Worm (Caenorhabditis elegans) whole organism, L4 larva: Measurements from ENCODE around the gene cht-1.
A peak's percentile ranks its signal among the peaks of the same experiment; 100 is the strongest.

Experiments
- F37D6.2 ChIP-seq: sonication (generic microtip); optimal IDR thresholded peaks from 2 replicates; lab custom pipeline; 2016; ENCODE audit warnings: mild to moderate bottlenecking, missing genetic modification characterization, missing compliant biosample characterization
- F44E2.7 ChIP-seq: fragments of 200-800 bp; sonication (Bioruptor generic); IDR thresholded peaks from 2 replicates; pipeline ENCODE4 v2.1.2; 2022; ENCODE audit warnings: missing genetic modification characterization, missing compliant biosample characterization
- Y105C5A.15 ChIP-seq: fragments of 200-800 bp; sonication (Bioruptor generic); IDR thresholded peaks from 2 replicates; pipeline ENCODE4 v1.3.6; 2022; ENCODE audit warnings: missing genetic modification characterization, missing compliant biosample characterization
- Y5F2A.4 ChIP-seq: fragments of 200-800 bp; sonication (Bioruptor generic); optimal IDR thresholded peaks from 2 replicates; lab custom pipeline; 2018; ENCODE audit warnings: mild to moderate bottlenecking, missing genetic modification characterization, missing compliant biosample characterization
- aly-2 ChIP-seq: sonication (generic microtip); optimal IDR thresholded peaks from 2 replicates; lab custom pipeline; 2018; ENCODE audit warnings: missing biosample characterization, missing genetic modification characterization
- ceh-20 ChIP-seq: fragments of 200-800 bp; sonication (Bioruptor generic); IDR thresholded peaks from 2 replicates; pipeline ENCODE4 v1.3.6; 2022; ENCODE audit warnings: missing genetic modification reagents, missing genetic modification characterization, missing compliant biosample characterization
- ceh-32 ChIP-seq: sonication (generic microtip); optimal IDR thresholded peaks from 2 replicates; lab custom pipeline; 2016; ENCODE audit warnings: mild to moderate bottlenecking, missing genetic modification characterization, missing compliant biosample characterization; ENCODE audit not compliant: poor library complexity
- ces-1 ChIP-seq: fragments of 150-350 bp; sonication (generic microtip); optimal IDR thresholded peaks from 4 replicates; lab custom pipeline; 2014; ENCODE audit warnings: missing biosample characterization, missing genetic modification reagents, missing genetic modification characterization
- daf-16 ChIP-seq, 3 experiments: sonication (generic microtip); optimal IDR thresholded peaks; 2 replicates each; lab custom pipeline; 2016 to 2017; ENCODE audit warnings: missing genetic modification characterization in 3 of 3, missing genetic modification reagents in 3 of 3, mild to moderate bottlenecking in 2 of 3, missing compliant biosample characterization in 2 of 3, missing biosample characterization in 1 of 3, moderate library complexity in 1 of 3
- daf-19 ChIP-seq: fragments of 200-800 bp; sonication (Bioruptor generic); conservative IDR thresholded peaks from 2 replicates; pipeline ENCODE4 v1.3.6; 2022; ENCODE audit warnings: missing genetic modification characterization, missing compliant biosample characterization
- fkh-10 ChIP-seq: fragments of 150-350 bp; optimal IDR thresholded peaks from 2 replicates; lab custom pipeline; 2014; ENCODE audit warnings: missing biosample characterization, missing genetic modification reagents, missing genetic modification characterization
- fos-1 ChIP-seq: fragments of 150-350 bp; optimal IDR thresholded peaks from 2 replicates; lab custom pipeline; 2014; ENCODE audit warnings: missing biosample characterization, missing genetic modification characterization
- hif-1 ChIP-seq, 2 experiments: sonication (generic microtip); optimal IDR thresholded peaks; 2 replicates each; lab custom pipeline; 2016 to 2017; ENCODE audit warnings: missing compliant biosample characterization in 2 of 2, missing genetic modification characterization in 2 of 2, missing genetic modification reagents in 2 of 2, missing genotype in 2 of 2, mild to moderate bottlenecking in 1 of 2
- hlh-30 ChIP-seq: sonication (generic microtip); optimal IDR thresholded peaks from 2 replicates; lab custom pipeline; 2017; ENCODE audit warnings: antibody characterized with exemption, mild to moderate bottlenecking, missing genetic modification characterization, missing compliant biosample characterization; ENCODE audit not compliant: insufficient read depth
- lim-7 ChIP-seq: fragments of 200-800 bp; sonication (Bioruptor generic); IDR thresholded peaks from 2 replicates; pipeline ENCODE4 v1.3.6; 2022; ENCODE audit warnings: missing genetic modification characterization, missing compliant biosample characterization
- lin-29 ChIP-seq: fragments of 200-800 bp; sonication (Bioruptor generic); IDR thresholded peaks from 2 replicates; pipeline ENCODE4 v1.3.6; 2022; ENCODE audit warnings: missing genetic modification reagents, missing genetic modification characterization, missing compliant biosample characterization
- lin-38 ChIP-seq: fragments of 200-800 bp; sonication (Bioruptor generic); IDR thresholded peaks from 2 replicates; pipeline ENCODE4 v1.3.6; 2022; ENCODE audit warnings: missing genetic modification reagents, missing genetic modification characterization, missing compliant biosample characterization
- lin-39 ChIP-seq: fragments of 150-350 bp; optimal IDR thresholded peaks from 2 replicates; lab custom pipeline; 2014; ENCODE audit warnings: missing biosample characterization, missing genetic modification reagents, missing genetic modification characterization
- mdt-29 ChIP-seq: fragments of 200-800 bp; sonication (Bioruptor generic); IDR thresholded peaks from 2 replicates; pipeline ENCODE4 v1.3.6; 2022; ENCODE audit warnings: missing genetic modification reagents, missing genetic modification characterization, missing compliant biosample characterization
- mep-1 ChIP-seq: fragments of 150-350 bp; sonication (generic microtip); optimal IDR thresholded peaks from 3 replicates; lab custom pipeline; 2014; ENCODE audit warnings: missing biosample characterization, missing genetic modification characterization
- mes-2 ChIP-seq: sonication (generic microtip); optimal IDR thresholded peaks from 2 replicates; lab custom pipeline; 2016; ENCODE audit warnings: missing genotype, mild to moderate bottlenecking, missing genetic modification characterization, missing compliant biosample characterization; ENCODE audit not compliant: poor library complexity, severe bottlenecking
- mxl-2 ChIP-seq: fragments of 200-800 bp; sonication (Bioruptor generic); conservative IDR thresholded peaks from 2 replicates; pipeline ENCODE4 v1.3.6; 2022; ENCODE audit warnings: missing genetic modification reagents, missing genetic modification characterization, missing compliant biosample characterization
- nhr-10 ChIP-seq: fragments of 150-350 bp; optimal IDR thresholded peaks from 2 replicates; lab custom pipeline; 2014; ENCODE audit warnings: missing biosample characterization, missing genetic modification characterization
- nhr-102 ChIP-seq: sonication (generic microtip); optimal IDR thresholded peaks from 2 replicates; lab custom pipeline; 2016; ENCODE audit warnings: mild to moderate bottlenecking, missing genetic modification characterization, moderate library complexity, missing compliant biosample characterization
- nhr-111 ChIP-seq: fragments of 200-800 bp; sonication (Bioruptor generic); optimal IDR thresholded peaks from 2 replicates; lab custom pipeline; 2018; ENCODE audit warnings: mild to moderate bottlenecking, missing genetic modification characterization, missing compliant biosample characterization
- nhr-237 ChIP-seq: sonication (generic microtip); optimal IDR thresholded peaks from 2 replicates; lab custom pipeline; 2017; ENCODE audit warnings: missing biosample characterization, missing genetic modification characterization
- nhr-25 ChIP-seq: sonication (generic microtip); optimal IDR thresholded peaks from 2 replicates; lab custom pipeline; 2017; ENCODE audit warnings: missing genetic modification characterization, mild to moderate bottlenecking, missing compliant biosample characterization, antibody characterized with exemption, moderate library complexity, borderline replicate concordance; ENCODE audit not compliant: insufficient read depth
- nhr-48 ChIP-seq: sonication (generic microtip); optimal IDR thresholded peaks from 2 replicates; lab custom pipeline; 2016; ENCODE audit warnings: mild to moderate bottlenecking, missing genetic modification characterization, missing compliant biosample characterization
- nhr-76 ChIP-seq: fragments of 150-350 bp; optimal IDR thresholded peaks from 2 replicates; lab custom pipeline; 2014; ENCODE audit warnings: missing biosample characterization, missing genetic modification characterization
- pha-4 ChIP-seq, 2 experiments: fragments of 150-350 bp in 1 of 2; fragments of 200-800 bp in 1 of 2; sonication (Bioruptor generic) in 1 of 2; IDR thresholded peaks in 1 of 2; optimal IDR thresholded peaks in 1 of 2; 2 replicates each; pipeline versions ENCODE4 v1.3.6 to Lab custom; 2014 to 2022; ENCODE audit warnings: missing genetic modification characterization in 2 of 2, missing genetic modification reagents in 2 of 2, missing biosample characterization in 1 of 2, missing compliant biosample characterization in 1 of 2
- php-3 ChIP-seq: fragments of 200-800 bp; sonication (Bioruptor generic); IDR thresholded peaks from 2 replicates; pipeline ENCODE4 v1.3.6; 2022; ENCODE audit warnings: missing genetic modification reagents, missing genetic modification characterization, missing compliant biosample characterization
- sdz-12 ChIP-seq: fragments of 200-800 bp; sonication (Bioruptor generic); optimal IDR thresholded peaks from 2 replicates; lab custom pipeline; 2018; ENCODE audit warnings: mild to moderate bottlenecking, missing genetic modification characterization, missing compliant biosample characterization
- snpc-4 ChIP-seq: fragments of 150-350 bp; optimal IDR thresholded peaks from 2 replicates; lab custom pipeline; 2014; ENCODE audit warnings: missing biosample characterization, missing genetic modification characterization
- spr-1 ChIP-seq: sonication (generic microtip); optimal IDR thresholded peaks from 2 replicates; lab custom pipeline; 2016; ENCODE audit warnings: mild to moderate bottlenecking, missing genetic modification characterization, missing compliant biosample characterization
- unc-62 ChIP-seq, 3 experiments: fragments of 150-350 bp in 1 of 3; sonication (generic microtip); optimal IDR thresholded peaks in 2 of 3; peaks in 1 of 3; 1 replicate in 1 of 3; 2 replicates in 2 of 3; lab custom pipeline; 2014 to 2017; ENCODE audit warnings: missing biosample characterization in 3 of 3, missing genetic modification characterization in 3 of 3, missing genetic modification reagents in 3 of 3, missing genotype in 1 of 3
- vab-7 ChIP-seq: fragments of 200-800 bp; sonication (Bioruptor generic); IDR thresholded peaks from 2 replicates; pipeline ENCODE4 v1.3.6; 2022; ENCODE audit warnings: missing genetic modification reagents, missing genetic modification characterization, missing compliant biosample characterization
- zip-11 ChIP-seq: fragments of 200-800 bp; sonication (Bioruptor generic); IDR thresholded peaks from 2 replicates; pipeline ENCODE4 v1.3.6; 2022; ENCODE audit warnings: missing genetic modification characterization, missing compliant biosample characterization

Gene cht-1

DNA sequence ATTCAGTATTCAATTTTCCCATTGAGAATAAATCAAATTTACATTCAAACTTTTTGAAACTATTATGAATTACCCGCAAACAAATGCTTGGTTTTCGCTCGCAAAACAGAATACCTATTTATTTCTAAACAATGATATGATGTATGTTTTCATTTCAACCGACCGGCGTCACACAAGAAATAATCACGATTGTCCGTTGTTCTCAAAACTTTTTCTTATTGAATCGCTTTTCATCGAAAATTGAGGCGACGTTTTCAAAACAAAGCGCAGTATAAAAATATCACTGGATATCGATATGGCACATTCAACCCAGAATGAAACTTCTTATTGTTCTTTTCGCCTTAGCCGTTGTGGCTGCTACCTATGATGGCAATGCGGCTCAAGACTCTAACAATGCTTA, 41.7 kb upstream of the cht-1 start, which contains the start of gene ZK813.3:
TSS of gene ZK813.3 (plus strand) at position 301 of the 400 bp plus-strand sequence.
- TF ChIP-seq lin-39 (no peak), unc-62 (GFP tag; optimal IDR thresholded peaks at IDR 0.05 in 1 of 2; lab: Kevin White, UChicago) (peak in 1 of 2 experiments; percentile 9), unc-62 (tag; optimal IDR thresholded peaks at IDR 0.05; lab: Kevin White, UChicago) (no peak)

DNA sequence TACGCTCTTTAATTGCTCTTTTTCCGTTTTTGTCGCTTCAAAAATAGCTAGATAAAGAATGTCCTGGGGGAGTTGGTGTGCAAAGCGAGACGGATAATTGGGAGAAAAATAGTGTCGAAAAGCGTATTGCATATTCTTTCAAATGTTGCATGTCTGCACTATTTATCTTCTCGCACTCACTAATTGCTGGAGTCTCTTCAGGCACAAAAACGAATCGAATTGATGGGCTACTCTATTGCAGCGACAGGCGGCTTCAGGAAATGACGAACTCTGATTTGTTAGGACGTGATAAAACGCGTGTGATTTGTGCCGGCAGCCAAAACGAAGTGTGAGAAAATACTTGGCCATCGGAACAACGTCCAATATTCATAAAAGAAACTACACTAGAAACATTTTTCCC, 40.5 kb upstream of the cht-1 start:
- TF ChIP-seq unc-62 (GFP tag; optimal IDR thresholded peaks at IDR 0.05 in 1 of 2; lab: Kevin White, UChicago) (peak in 1 of 2 experiments; percentile 39), unc-62 (tag; optimal IDR thresholded peaks at IDR 0.05; lab: Kevin White, UChicago) (no peak), nhr-48 (no peak)
- TF ChIP-seq, all 104 proteins: peak for 1

DNA sequence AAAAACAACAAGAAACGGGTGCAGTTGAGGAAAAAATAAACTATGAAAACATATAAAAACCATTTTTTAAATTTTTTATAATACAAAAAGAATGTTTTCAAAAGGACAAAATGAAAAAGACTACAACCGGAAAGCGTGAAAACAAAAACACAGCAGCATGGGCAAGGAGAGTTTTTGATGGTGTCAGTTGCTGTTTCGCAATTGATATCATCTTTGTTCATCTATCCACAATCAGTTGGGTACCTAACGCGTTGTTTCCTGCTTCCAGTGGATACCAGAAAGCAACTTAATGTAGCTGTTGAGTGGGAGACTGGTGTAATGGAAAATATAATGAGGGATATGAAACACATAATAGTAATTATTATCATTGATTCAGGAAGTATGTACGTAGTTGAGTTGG, 40.0 kb upstream of the cht-1 start:
- TF ChIP-seq daf-16 (GFP tag; optimal IDR thresholded peaks at IDR 0.05; lab: Kevin White, UChicago) (peak in 1 of 2 experiments; percentile 53), daf-16 (tag; optimal IDR thresholded peaks at IDR 0.05; lab: Kevin White, UChicago) (no peak), nhr-237 (tag; lab: Kevin White, UChicago) (no peak)

DNA sequence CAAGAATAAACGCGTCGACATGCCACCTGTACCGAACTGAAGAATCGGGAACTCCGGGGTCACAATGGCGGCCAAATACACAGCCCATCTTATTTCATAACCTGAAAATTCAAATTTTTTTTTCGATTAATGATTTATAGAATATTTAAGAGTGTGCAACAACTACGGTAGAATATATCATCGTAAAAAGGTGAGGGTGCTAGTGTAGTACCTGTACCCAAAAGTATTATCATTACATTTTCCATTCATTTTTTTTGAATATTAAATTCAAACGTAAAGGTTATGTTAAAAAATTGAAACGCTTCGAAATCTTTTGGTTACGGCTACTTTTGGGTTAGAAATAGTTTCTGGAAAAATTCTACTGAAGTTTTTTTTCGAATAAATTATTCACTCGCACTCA, 30.2 kb upstream of the cht-1 start, which contains the start of gene ZK813.4:
TSS of gene ZK813.4 (minus strand) at position 101 of the 400 bp plus-strand sequence.
- no peak for TF ChIP-seq zip-11 (GFP tag; lab: Robert Waterston, UW)

DNA sequence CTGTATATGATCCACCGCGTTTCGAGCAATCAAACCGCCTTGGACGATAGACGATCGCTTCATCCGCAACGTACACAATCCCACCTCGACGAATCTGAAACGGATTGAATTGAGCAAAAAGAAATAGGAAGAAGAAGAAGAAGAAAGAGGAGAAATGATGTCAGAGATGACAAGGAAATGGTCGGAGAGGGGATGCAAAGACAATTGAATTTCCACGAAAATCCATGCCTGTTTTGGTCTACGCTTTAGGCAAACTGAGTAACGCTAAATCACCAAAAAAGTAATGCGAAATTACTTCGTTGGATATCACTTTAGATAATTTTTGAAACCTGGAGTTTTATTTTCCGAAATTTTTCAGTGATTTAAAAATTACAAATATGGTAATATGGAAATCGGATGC, 29.3 kb upstream of the cht-1 start:
- TF ChIP-seq fkh-10 (GFP tag; lab: Kevin White, UChicago) (peak; percentile 48), mep-1 (tag; lab: Kevin White, UChicago) (no peak), ces-1 (peak; percentile 73)

DNA sequence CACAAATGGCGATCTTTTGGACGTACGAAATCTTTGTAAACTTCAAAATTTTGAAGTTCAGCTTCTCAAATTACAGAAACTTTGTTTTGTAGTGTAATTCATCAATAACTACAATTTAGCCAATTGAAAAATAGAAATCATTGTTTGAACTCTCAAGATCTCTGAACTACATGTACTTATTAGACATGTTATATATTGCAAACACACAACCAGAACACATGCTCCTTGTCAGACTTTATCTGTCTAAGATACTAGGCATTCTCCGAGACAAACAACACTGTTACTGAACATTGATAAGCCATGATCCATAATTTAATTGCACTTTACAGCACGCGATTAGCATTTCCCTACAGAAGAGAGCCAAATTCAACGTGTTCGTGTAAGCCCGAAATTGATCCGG, 24.7 kb upstream of the cht-1 start, which contains the start of gene ZK813.6:
TSS of gene ZK813.6 (plus strand) at position 301 of the 400 bp plus-strand sequence.
- TF ChIP-seq snpc-4 (tag; lab: Kevin White, UChicago) (no peak), F44E2.7 (GFP tag; lab: Robert Waterston, UW) (no peak), php-3 (GFP tag; lab: Robert Waterston, UW) (no peak), mxl-2 (GFP tag; lab: Robert Waterston, UW) (no peak), ceh-32 (no peak), hif-1 (tag; optimal IDR thresholded peaks at IDR 0.05; lab: Kevin White, UChicago) (no peak), nhr-10 (no peak), hlh-30 (tag; lab: Kevin White, UChicago) (no peak), mes-2 (tag; lab: Kevin White, UChicago) (no peak), sdz-12 (no peak), vab-7 (GFP tag; lab: Robert Waterston, UW) (no peak), nhr-25 (tag; lab: Kevin White, UChicago) (no peak), lin-29 (GFP tag; lab: Robert Waterston, UW) (no peak), lim-7 (GFP tag; lab: Robert Waterston, UW) (no peak), daf-16 (GFP tag; optimal IDR thresholded peaks at IDR 0.05; lab: Kevin White, UChicago) (no peak), daf-16 (tag; optimal IDR thresholded peaks at IDR 0.05; lab: Kevin White, UChicago) (no peak), fos-1 (tag; lab: Kevin White, UChicago) (no peak), lin-38 (GFP tag; lab: Robert Waterston, UW) (no peak)
- TF ChIP-seq, all 104 proteins: peak for 0

DNA sequence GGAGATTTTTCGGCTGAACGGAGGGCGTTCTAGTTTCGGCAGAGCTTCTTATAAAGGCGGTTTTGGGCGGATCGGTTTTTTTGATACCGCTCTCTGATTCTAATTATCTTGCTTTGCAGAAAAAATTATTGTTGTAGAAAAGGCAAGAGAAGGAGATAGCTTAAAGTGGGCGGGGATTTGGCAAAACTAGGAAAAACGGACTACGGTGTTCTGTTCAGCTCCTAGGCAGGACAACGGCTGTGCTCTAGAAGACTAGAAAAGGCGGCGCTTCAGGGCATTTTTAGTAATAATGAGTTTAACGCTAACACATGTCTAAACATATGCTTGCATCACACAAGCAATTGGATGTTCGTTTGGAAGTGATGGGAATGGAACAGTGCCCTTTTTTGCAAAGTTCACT, 19.3 kb upstream of the cht-1 start, which contains the start of gene C04F6.7:
TSS of gene C04F6.7 (minus strand) at position 101 of the 400 bp plus-strand sequence.
- no peak for TF ChIP-seq ceh-20 (GFP tag; lab: Robert Waterston, UW)
- TF ChIP-seq mdt-29 (GFP tag; lab: Robert Waterston, UW), result no peak
- TF ChIP-seq nhr-102 (tag; lab: Kevin White, UChicago), result no peak
- TF ChIP-seq Y105C5A.15 (GFP tag; lab: Robert Waterston, UW), result no peak
- no peak for TF ChIP-seq spr-1 (tag; lab: Kevin White, UChicago)
- no peak for TF ChIP-seq daf-19 (GFP tag; lab: Robert Waterston, UW)
- no peak for TF ChIP-seq aly-2 (tag; lab: Kevin White, UChicago)
- no peak for TF ChIP-seq F37D6.2 (tag; lab: Kevin White, UChicago)
- TF ChIP-seq nhr-25 (tag; lab: Kevin White, UChicago), result no peak
- no peak for TF ChIP-seq Y5F2A.4 (GFP tag; lab: Kevin White, UChicago)
- TF ChIP-seq nhr-76 (tag; lab: Kevin White, UChicago), result no peak
- no peak for TF ChIP-seq pha-4 (GFP tag; IDR thresholded peaks at IDR 0.05; lab: Robert Waterston, UW)
- no peak for TF ChIP-seq pha-4 (tag; optimal IDR thresholded peaks at IDR 0.05; lab: Kevin White, UChicago)
- TF ChIP-seq nhr-111 (GFP tag; lab: Kevin White, UChicago), result no peak
